Worm (Caenorhabditis elegans): ENCODE results near the gene R144.11.

- no peak for TF ChIP-seq flt-1 (GFP tag; IDR thresholded peaks at IDR 0.05)
- peak; percentile 27 for TF ChIP-seq ama-1 (optimal IDR thresholded peaks at IDR 0.05)
- TF ChIP-seq tra-4 (tag; optimal IDR thresholded peaks at IDR 0.05): no peak
- no peak for TF ChIP-seq hnd-1 (tag; optimal IDR thresholded peaks at IDR 0.05)
- TF ChIP-seq tbx-37 (GFP tag; conservative IDR thresholded peaks at IDR 0.05): no peak
Measured at ce11 chrIII:5027219-5027618, 18.6 kb upstream of the R144.11 start.

Data from whole organism, early embryonic.